Worm (Caenorhabditis elegans) whole organism, L1 larva: ENCODE data around the gene ZK1098.3.
A peak's percentile ranks its signal among the peaks of the same experiment; 100 is the strongest.

Experiments
- C04F5.9 ChIP-seq: sonication (generic microtip); optimal IDR thresholded peaks from 2 replicates; lab custom pipeline; 2016; ENCODE audit warnings: missing genetic modification characterization, missing compliant biosample characterization
- C16A3.4 ChIP-seq: fragments of 150-350 bp; optimal IDR thresholded peaks from 2 replicates; lab custom pipeline; 2014; ENCODE audit warnings: missing biosample characterization, missing genetic modification characterization
- C34B4.2 ChIP-seq: sonication (generic microtip); optimal IDR thresholded peaks from 2 replicates; lab custom pipeline; 2017; ENCODE audit warnings: mild to moderate bottlenecking, missing genetic modification characterization, missing compliant biosample characterization
- alr-1 ChIP-seq: fragments of 200-800 bp; sonication (Bioruptor generic); optimal IDR thresholded peaks from 2 replicates; lab custom pipeline; 2018; ENCODE audit warnings: borderline replicate concordance, mild to moderate bottlenecking, missing genetic modification characterization, missing compliant biosample characterization
- ceh-63 ChIP-seq: fragments of 200-800 bp; sonication (Bioruptor generic); optimal IDR thresholded peaks from 2 replicates; lab custom pipeline; 2018; ENCODE audit warnings: mild to moderate bottlenecking, missing genetic modification characterization, missing compliant biosample characterization
- ceh-82 ChIP-seq, 3 experiments: fragments of 150-350 bp in 1 of 3; sonication (generic microtip) in 2 of 3; optimal IDR thresholded peaks; 2 replicates each; lab custom pipeline; 2014 to 2017; ENCODE audit warnings: missing biosample characterization in 3 of 3, missing genetic modification characterization in 3 of 3
- ceh-88 ChIP-seq: fragments of 200-800 bp; sonication (Bioruptor generic); IDR thresholded peaks from 2 replicates; pipeline ENCODE4 v1.3.6; 2022; ENCODE audit warnings: missing genetic modification characterization, missing compliant biosample characterization
- dpl-1 ChIP-seq, 3 experiments: fragments of 150-350 bp in 2 of 3; sonication (generic microtip) in 1 of 3; optimal IDR thresholded peaks; 2 replicates each; lab custom pipeline; 2014 to 2017; ENCODE audit warnings: missing biosample characterization in 3 of 3, missing genetic modification characterization in 3 of 3, missing genetic modification reagents in 3 of 3
- dsc-1 ChIP-seq: sonication (generic microtip); optimal IDR thresholded peaks from 2 replicates; lab custom pipeline; 2016; ENCODE audit warnings: mild to moderate bottlenecking, missing genetic modification characterization, missing compliant biosample characterization
- efl-1 ChIP-seq, 4 experiments: fragments of 150-350 bp; optimal IDR thresholded peaks in 3 of 4; peaks in 1 of 4; 1 replicate in 1 of 4; 2 replicates in 3 of 4; lab custom pipeline; 2014; ENCODE audit warnings: missing biosample characterization in 2 of 4, missing genetic modification characterization in 2 of 4, missing genetic modification reagents in 2 of 4
- elt-2 ChIP-seq: sonication (generic microtip); optimal IDR thresholded peaks from 2 replicates; lab custom pipeline; 2016; ENCODE audit warnings: missing genetic modification characterization, mild to moderate bottlenecking, inconsistent platforms, missing compliant biosample characterization, missing genetic modification reagents
- ets-5 ChIP-seq: fragments of 200-800 bp; sonication (Bioruptor generic); IDR thresholded peaks from 2 replicates; pipeline ENCODE4 v1.3.6; 2022; ENCODE audit warnings: missing genetic modification characterization, missing compliant biosample characterization
- fkh-10 ChIP-seq: sonication (generic microtip); optimal IDR thresholded peaks from 2 replicates; lab custom pipeline; 2017; ENCODE audit warnings: missing biosample characterization, missing genetic modification reagents, missing genetic modification characterization
- fkh-4 ChIP-seq: sonication (generic microtip); optimal IDR thresholded peaks from 2 replicates; lab custom pipeline; 2016; ENCODE audit warnings: missing compliant biosample characterization, missing genetic modification characterization, borderline replicate concordance
- fkh-8 ChIP-seq: sonication (generic microtip); optimal IDR thresholded peaks from 2 replicates; lab custom pipeline; 2016; ENCODE audit warnings: mild to moderate bottlenecking, missing genetic modification characterization, missing compliant biosample characterization
- hlh-17 ChIP-seq: fragments of 200-800 bp; sonication (Bioruptor generic); optimal IDR thresholded peaks from 2 replicates; lab custom pipeline; 2018; ENCODE audit warnings: missing genetic modification characterization, mild to moderate bottlenecking, missing compliant biosample characterization, moderate library complexity, borderline replicate concordance
- hlh-4 ChIP-seq: sonication (generic microtip); optimal IDR thresholded peaks from 2 replicates; lab custom pipeline; 2016; ENCODE audit warnings: mild to moderate bottlenecking, missing genetic modification characterization, missing compliant biosample characterization
- hpl-2 ChIP-seq: fragments of 150-350 bp; optimal IDR thresholded peaks from 2 replicates; lab custom pipeline; 2014; ENCODE audit warnings: missing biosample characterization, missing genetic modification reagents, missing genetic modification characterization
- isw-1 ChIP-seq: fragments of 200-800 bp; sonication (Bioruptor generic); IDR thresholded peaks from 2 replicates; pipeline ENCODE4 v1.3.6; 2022; ENCODE audit warnings: missing genetic modification characterization, missing compliant biosample characterization
- jun-1 ChIP-seq: fragments of 150-350 bp; optimal IDR thresholded peaks from 2 replicates; lab custom pipeline; 2014; ENCODE audit warnings: missing biosample characterization, missing genetic modification reagents, missing genetic modification characterization
- lin-14 ChIP-seq: fragments of 200-800 bp; sonication (Bioruptor generic); optimal IDR thresholded peaks from 2 replicates; lab custom pipeline; 2018; ENCODE audit warnings: mild to moderate bottlenecking, missing genetic modification characterization, moderate library complexity, missing compliant biosample characterization
- lin-35 ChIP-seq, 2 experiments: fragments of 150-350 bp; optimal IDR thresholded peaks; 2 replicates each; lab custom pipeline; 2014; ENCODE audit warnings: missing biosample characterization in 2 of 2, missing genetic modification characterization in 2 of 2, missing genetic modification reagents in 2 of 2
- lin-39 ChIP-seq: fragments of 150-350 bp; optimal IDR thresholded peaks from 2 replicates; lab custom pipeline; 2014; ENCODE audit warnings: missing biosample characterization, missing genetic modification reagents, missing genetic modification characterization
- lsy-2 ChIP-seq, 2 experiments: fragments of 150-350 bp; optimal IDR thresholded peaks; 2 replicates each; lab custom pipeline; 2014; ENCODE audit warnings: missing biosample characterization in 2 of 2, missing genetic modification characterization in 2 of 2
- mef-2 ChIP-seq: fragments of 150-350 bp; optimal IDR thresholded peaks from 2 replicates; lab custom pipeline; 2014; ENCODE audit warnings: missing biosample characterization, missing genetic modification characterization
- nhr-20 ChIP-seq: sonication (generic microtip); optimal IDR thresholded peaks from 2 replicates; lab custom pipeline; 2016; ENCODE audit warnings: mild to moderate bottlenecking, missing genetic modification characterization, missing compliant biosample characterization
- nhr-237 ChIP-seq: fragments of 150-350 bp; optimal IDR thresholded peaks from 2 replicates; lab custom pipeline; 2014; ENCODE audit warnings: missing biosample characterization, missing genetic modification characterization
- nhr-28 ChIP-seq: fragments of 150-350 bp; optimal IDR thresholded peaks from 2 replicates; lab custom pipeline; 2014; ENCODE audit warnings: missing biosample characterization, missing genetic modification characterization
- nhr-47 ChIP-seq: sonication (generic microtip); optimal IDR thresholded peaks from 2 replicates; lab custom pipeline; 2016; ENCODE audit warnings: mild to moderate bottlenecking, missing genetic modification characterization, moderate library complexity, missing compliant biosample characterization
- nhr-71 ChIP-seq: sonication (generic microtip); optimal IDR thresholded peaks from 2 replicates; lab custom pipeline; 2016; ENCODE audit warnings: mild to moderate bottlenecking, missing genetic modification characterization, moderate library complexity, missing compliant biosample characterization
- nhr-76 ChIP-seq: sonication (generic microtip); optimal IDR thresholded peaks from 2 replicates; lab custom pipeline; 2017; ENCODE audit warnings: missing biosample characterization, missing genetic modification characterization
- nhr-84 ChIP-seq: sonication (generic microtip); optimal IDR thresholded peaks from 2 replicates; lab custom pipeline; 2017; ENCODE audit warnings: missing biosample characterization, missing genetic modification characterization
- rnt-1 ChIP-seq: sonication (generic microtip); optimal IDR thresholded peaks from 2 replicates; lab custom pipeline; 2016; ENCODE audit warnings: mild to moderate bottlenecking, missing genetic modification characterization, moderate library complexity, missing compliant biosample characterization
- sptf-1 ChIP-seq: fragments of 150-350 bp; optimal IDR thresholded peaks from 2 replicates; lab custom pipeline; 2014; ENCODE audit warnings: missing biosample characterization, missing genetic modification characterization
- sup-37 ChIP-seq: fragments of 200-800 bp; sonication (Bioruptor generic); optimal IDR thresholded peaks from 2 replicates; lab custom pipeline; 2018; ENCODE audit warnings: mild to moderate bottlenecking, missing genetic modification characterization, missing compliant biosample characterization
- swsn-7 ChIP-seq: sonication (generic microtip); optimal IDR thresholded peaks from 2 replicates; lab custom pipeline; 2016; ENCODE audit warnings: missing genetic modification characterization, missing compliant biosample characterization
- tlp-1 ChIP-seq: fragments of 150-350 bp; optimal IDR thresholded peaks from 2 replicates; lab custom pipeline; 2014; ENCODE audit warnings: missing biosample characterization, missing genetic modification characterization
- unc-30 ChIP-seq: sonication (generic microtip); optimal IDR thresholded peaks from 2 replicates; lab custom pipeline; 2017; ENCODE audit warnings: missing biosample characterization, missing genetic modification characterization
- vab-15 ChIP-seq: sonication (generic microtip); optimal IDR thresholded peaks from 2 replicates; lab custom pipeline; 2017; ENCODE audit warnings: missing genotype, mild to moderate bottlenecking, missing genetic modification characterization, missing compliant biosample characterization
- xbp-1 ChIP-seq: sonication (generic microtip); optimal IDR thresholded peaks from 2 replicates; lab custom pipeline; 2016; ENCODE audit warnings: missing genetic modification characterization, missing compliant biosample characterization
- zag-1 ChIP-seq: fragments of 150-350 bp; optimal IDR thresholded peaks from 2 replicates; lab custom pipeline; 2014; ENCODE audit warnings: missing biosample characterization, missing genetic modification characterization
- ztf-4 ChIP-seq: fragments of 150-350 bp; optimal IDR thresholded peaks from 2 replicates; lab custom pipeline; 2014; ENCODE audit warnings: missing biosample characterization, missing genetic modification characterization

ZK1098.3 gene

DNA sequence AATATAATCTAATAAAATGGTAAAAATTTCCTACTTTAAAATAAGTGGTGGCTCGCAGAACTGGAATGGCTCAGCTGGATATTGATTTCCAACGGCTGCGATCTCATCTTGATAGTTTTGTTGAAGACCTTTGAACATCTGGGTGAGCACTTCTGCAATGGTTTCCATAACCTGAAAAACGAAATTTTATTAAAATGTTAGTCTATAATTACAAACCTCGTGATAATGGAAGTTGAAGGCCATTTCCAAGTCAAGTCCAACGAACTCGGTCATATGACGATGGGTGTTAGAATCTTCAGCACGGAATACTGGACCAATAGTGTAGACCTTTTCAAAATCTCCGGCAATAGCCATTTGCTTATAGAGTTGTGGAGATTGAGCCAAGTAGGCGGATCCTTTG is 48.7 kb downstream of the ZK1098.3 start:
- TF ChIP-seq rnt-1 (tag; lab: Kevin White, UChicago): no peak
- no peak for TF ChIP-seq zag-1 (tag; lab: Kevin White, UChicago)
- no peak for TF ChIP-seq efl-1 (optimal IDR thresholded peaks at IDR 0.05; lab: Kevin White, UChicago)
- TF ChIP-seq efl-1 (GFP tag; optimal IDR thresholded peaks at IDR 0.05 in 1 of 2; lab: Kevin White, UChicago): peak in 1 of 2 experiments; percentile 91
- no peak for TF ChIP-seq hlh-4
- TF ChIP-seq mef-2 (tag; lab: Kevin White, UChicago): no peak
- no peak for TF ChIP-seq nhr-76

- TF ChIP-seq isw-1 (GFP tag; lab: Robert Waterston, UW) (no peak), nhr-76 (no peak), C16A3.4 (no peak), hlh-4 (no peak), fkh-4 (tag; lab: Kevin White, UChicago) (no peak), lin-35 (GFP tag; optimal IDR thresholded peaks at IDR 0.05; lab: Kevin White, UChicago) (no peak), ets-5 (GFP tag; lab: Robert Waterston, UW) (no peak), lin-14 (no peak), C34B4.2 (tag; lab: Kevin White, UChicago) (no peak), alr-1 (tag; lab: Kevin White, UChicago) (no peak), nhr-47 (no peak), ceh-63 (no peak), sptf-1 (tag; lab: Kevin White, UChicago) (no peak), hpl-2 (GFP tag; lab: Kevin White, UChicago) (no peak), sup-37 (no peak), tlp-1 (tag; lab: Kevin White, UChicago) (no peak), jun-1 (tag; lab: Kevin White, UChicago) (no peak)
- TF ChIP-seq, all 84 proteins: peak for 0
Measured at ce11 chrIII:9488431-9488830, 50.1 kb downstream of the ZK1098.3 start, which contains the start of gene nlp-36. Gene nlp-36 (plus strand): TSS chrIII:9488731.

ce11 chrIII:9488027-9488426 is 50.5 kb downstream of the ZK1098.3 start:
- TF ChIP-seq C04F5.9 (tag; lab: Kevin White, UChicago) (no peak), lin-39 (tag; lab: Kevin White, UChicago) (no peak), mef-2 (tag; lab: Kevin White, UChicago) (no peak), nhr-47 (no peak), unc-30 (tag; lab: Kevin White, UChicago) (no peak), nhr-237 (no peak), nhr-84 (tag; lab: Kevin White, UChicago) (no peak), ceh-63 (no peak)
- TF ChIP-seq, all 84 proteins: peak for 0

ce11 chrIII:9487454-9487853 is 51.1 kb downstream of the ZK1098.3 start:
- TF ChIP-seq elt-2 (tag; lab: Kevin White, UChicago) (peak; percentile 6), ceh-63 (no peak)

ce11 chrIII:9485373-9485772 is 53.1 kb downstream of the ZK1098.3 start, which contains the start of gene bre-3:
Gene bre-3 (minus strand): TSS chrIII:9485473.
- no peak for TF ChIP-seq ztf-4
- no peak for TF ChIP-seq nhr-28 (tag; lab: Kevin White, UChicago)
- TF ChIP-seq nhr-71 (tag; lab: Kevin White, UChicago): no peak

DNA sequence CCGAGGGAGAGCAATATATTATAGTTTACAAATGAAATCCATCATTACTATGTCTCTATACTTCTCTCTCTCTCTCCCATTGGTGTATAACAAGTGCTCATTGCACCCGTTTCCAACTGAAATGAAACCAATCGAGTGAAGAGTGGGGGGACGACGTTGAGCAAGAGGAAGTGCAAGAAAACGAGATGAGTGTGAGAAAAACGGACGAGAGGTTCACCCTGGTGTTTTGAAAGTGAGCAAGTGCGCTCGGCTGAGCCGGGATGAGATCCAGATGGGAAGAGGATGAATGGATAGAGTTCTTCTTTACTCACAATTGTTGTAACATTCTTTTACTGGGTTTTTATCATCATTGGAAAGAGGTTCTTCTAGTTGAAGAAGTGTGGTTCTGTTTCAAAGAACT is 54.8 kb downstream of the ZK1098.3 start:
- TF ChIP-seq dsc-1 (tag; lab: Kevin White, UChicago): peak; percentile 96
- peak; percentile 38 for TF ChIP-seq fkh-8 (tag; lab: Kevin White, UChicago)
- no peak for TF ChIP-seq ceh-88
- no peak for TF ChIP-seq C04F5.9 (tag; lab: Kevin White, UChicago)
- peak; percentile 2 for TF ChIP-seq nhr-20 (tag; lab: Kevin White, UChicago)
- TF ChIP-seq lsy-2 (tag; optimal IDR thresholded peaks at IDR 0.05; lab: Kevin White, UChicago): peak in 1 of 2 experiments; percentile 64
- TF ChIP-seq fkh-10 (GFP tag; lab: Kevin White, UChicago): no peak
- TF ChIP-seq efl-1 (optimal IDR thresholded peaks at IDR 0.05; lab: Kevin White, UChicago): peak; percentile 23 to 29
- no peak for TF ChIP-seq efl-1 (GFP tag; optimal IDR thresholded peaks at IDR 0.05 in 1 of 2; lab: Kevin White, UChicago)
- TF ChIP-seq swsn-7 (tag; lab: Kevin White, UChicago): peak; percentile 27
- TF ChIP-seq nhr-71 (tag; lab: Kevin White, UChicago): peak; percentile 50
- TF ChIP-seq xbp-1 (tag; lab: Kevin White, UChicago): peak; percentile 14
- TF ChIP-seq fkh-4 (tag; lab: Kevin White, UChicago): peak; percentile 58
- peak in 1 of 2 experiments; percentile 32 for TF ChIP-seq lin-35 (GFP tag; optimal IDR thresholded peaks at IDR 0.05; lab: Kevin White, UChicago)
- peak in 1 of 3 experiments; percentile 49 for TF ChIP-seq ceh-82 (tag; optimal IDR thresholded peaks at IDR 0.05; lab: Kevin White, UChicago)
- TF ChIP-seq rnt-1 (tag; lab: Kevin White, UChicago): peak; percentile 40
- no peak for TF ChIP-seq vab-15 (tag; lab: Kevin White, UChicago)
- no peak for TF ChIP-seq hlh-17 (GFP tag; lab: Kevin White, UChicago)
- peak in 1 of 3 experiments; percentile 41 for TF ChIP-seq dpl-1 (GFP tag; optimal IDR thresholded peaks at IDR 0.05; lab: Kevin White, UChicago)
- peak; percentile 15 for TF ChIP-seq isw-1 (GFP tag; lab: Robert Waterston, UW)
